Fruit fly (Drosophila melanogaster) whole organism, pupa: ENCODE results near the gene Glut4EF.

ENCODE experiments used
- CG10348 ChIP-seq: fragments of 200-800 bp; sonication (Bioruptor generic); IDR thresholded peaks from 2 replicates; pipeline ENCODE4 v1.3.6; 2022; ENCODE audit warnings: missing biosample characterization, missing genetic modification characterization
- CG12605 ChIP-seq: fragments of 200-800 bp; sonication (Bioruptor generic); IDR thresholded peaks from 2 replicates; pipeline ENCODE4 v1.3.6; 2022; ENCODE audit warnings: missing biosample characterization, missing genetic modification characterization
- CG13204 ChIP-seq: fragments of 200-800 bp; sonication (Bioruptor generic); optimal IDR thresholded peaks from 2 replicates; lab custom pipeline; 2018; ENCODE audit warnings: missing biosample characterization, mild to moderate bottlenecking, missing genetic modification characterization, moderate library complexity
- CG14655 ChIP-seq: fragments of 200-800 bp; sonication (Bioruptor generic); optimal IDR thresholded peaks from 3 replicates; lab custom pipeline; 2017; ENCODE audit warnings: mild to moderate bottlenecking, missing biosample characterization, missing genetic modification reagents, missing genetic modification characterization
- CG15710 ChIP-seq: fragments of 200-800 bp; sonication (Bioruptor generic); optimal IDR thresholded peaks from 2 replicates; lab custom pipeline; 2018; ENCODE audit warnings: missing biosample characterization, mild to moderate bottlenecking, missing genetic modification characterization, moderate library complexity
- CG17806 ChIP-seq: fragments of 200-800 bp; sonication (Bioruptor generic); optimal IDR thresholded peaks from 2 replicates; lab custom pipeline; 2018; ENCODE audit warnings: missing biosample characterization, mild to moderate bottlenecking, missing genetic modification characterization, moderate library complexity
- CG32121 ChIP-seq: fragments of 200-800 bp; sonication (Bioruptor generic); IDR thresholded peaks from 2 replicates; pipeline ENCODE4 v1.3.6; 2022; ENCODE audit warnings: missing biosample characterization, missing genetic modification characterization
- CG34367 ChIP-seq: fragments of 200-800 bp; sonication (Bioruptor generic); optimal IDR thresholded peaks from 2 replicates; lab custom pipeline; 2018; ENCODE audit warnings: missing biosample characterization, mild to moderate bottlenecking, missing genetic modification characterization
- CG4496 ChIP-seq: fragments of 200-800 bp; sonication (Bioruptor generic); IDR thresholded peaks from 3 replicates; pipeline ENCODE4 v1.3.6; 2022; ENCODE audit warnings: missing biosample characterization, missing genetic modification characterization
- CG8159 ChIP-seq: fragments of 200-800 bp; sonication (Bioruptor generic); optimal IDR thresholded peaks from 3 replicates; lab custom pipeline; 2018; ENCODE audit warnings: missing biosample characterization, mild to moderate bottlenecking, missing genetic modification characterization, moderate library complexity
- CG8301 ChIP-seq: fragments of 200-800 bp; sonication (Bioruptor generic); optimal IDR thresholded peaks from 2 replicates; lab custom pipeline; 2018; ENCODE audit warnings: missing biosample characterization, mild to moderate bottlenecking, missing genetic modification characterization
- CG9948 ChIP-seq: fragments of 200-800 bp; sonication (Bioruptor generic); optimal IDR thresholded peaks from 2 replicates; lab custom pipeline; 2018; ENCODE audit warnings: missing biosample characterization, mild to moderate bottlenecking, missing genetic modification characterization, moderate library complexity
- D1 ChIP-seq: fragments of 200-800 bp; sonication (Bioruptor generic); optimal IDR thresholded peaks from 2 replicates; lab custom pipeline; 2018; ENCODE audit warnings: missing biosample characterization, mild to moderate bottlenecking, missing genetic modification characterization, moderate library complexity
- EcR ChIP-seq: fragments of 200-800 bp; sonication (Bioruptor generic); optimal IDR thresholded peaks from 3 replicates; lab custom pipeline; 2019; ENCODE audit warnings: missing biosample characterization, missing genetic modification characterization, mild to moderate bottlenecking, moderate library complexity, missing genetic modification reagents
- Ets98B ChIP-seq: fragments of 200-800 bp; sonication (Bioruptor generic); IDR thresholded peaks from 2 replicates; pipeline ENCODE4 v1.3.6; 2022; ENCODE audit warnings: missing biosample characterization, missing genetic modification characterization
- Pif1A ChIP-seq: fragments of 200-800 bp; sonication (Bioruptor generic); optimal IDR thresholded peaks from 3 replicates; lab custom pipeline; 2016; ENCODE audit warnings: missing biosample characterization, missing genetic modification characterization
- Pif1B ChIP-seq: fragments of 200-800 bp; sonication (Bioruptor generic); optimal IDR thresholded peaks from 3 replicates; lab custom pipeline; 2016; ENCODE audit warnings: missing biosample characterization, missing genetic modification characterization
- Snoo ChIP-seq: fragments of 200-800 bp; sonication (Bioruptor generic); optimal IDR thresholded peaks from 3 replicates; lab custom pipeline; 2017; ENCODE audit warnings: missing biosample characterization, mild to moderate bottlenecking, missing genetic modification characterization, inconsistent platforms
- fd96Ca ChIP-seq: fragments of 200-800 bp; sonication (Bioruptor generic); IDR thresholded peaks from 3 replicates; pipeline ENCODE4 v1.3.6; 2022; ENCODE audit warnings: missing biosample characterization, missing genetic modification characterization
- gl ChIP-seq: fragments of 200-800 bp; sonication (Bioruptor generic); optimal IDR thresholded peaks from 2 replicates; lab custom pipeline; 2018; ENCODE audit warnings: missing biosample characterization, mild to moderate bottlenecking, missing genetic modification characterization
- rn ChIP-seq: fragments of 200-800 bp; sonication (Bioruptor generic); IDR thresholded peaks from 2 replicates; pipeline ENCODE4 v1.3.6; 2022; ENCODE audit warnings: missing biosample characterization, missing genetic modification characterization

Gene Glut4EF

DNA sequence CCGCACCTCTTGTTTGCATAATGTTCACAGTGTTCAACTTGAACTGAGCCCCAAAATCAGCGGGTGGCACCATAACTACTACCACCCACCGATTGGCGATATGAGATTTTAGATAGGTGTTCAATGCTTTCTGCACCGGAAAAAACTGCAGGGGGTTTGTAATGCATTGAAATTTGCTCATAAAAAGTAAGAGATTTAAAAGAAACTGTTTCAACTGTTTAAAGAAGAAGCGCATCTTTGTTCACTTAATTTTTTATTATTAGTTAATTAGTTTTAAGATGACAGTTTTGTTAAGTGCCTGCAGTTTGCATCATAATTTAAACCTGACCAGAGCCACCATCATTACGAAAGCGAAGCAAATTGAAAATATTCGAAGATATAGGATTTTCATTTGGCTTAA lies 50.0 kb downstream of the Glut4EF start:
- TF ChIP-seq gl (tag; lab: Kevin White, UChicago) (no peak), fd96Ca (GFP tag; lab: Robert Waterston, UW) (0 out of 3 replicates have a peak, but pooled peaks have one; percentile 16), Ets98B (GFP tag; lab: Robert Waterston, UW) (peak; percentile 56), CG32121 (GFP tag; lab: Robert Waterston, UW) (peak; percentile 12; the same call in 1 of the 2 replicates), CG12605 (GFP tag; lab: Robert Waterston, UW) (no peak)

DNA sequence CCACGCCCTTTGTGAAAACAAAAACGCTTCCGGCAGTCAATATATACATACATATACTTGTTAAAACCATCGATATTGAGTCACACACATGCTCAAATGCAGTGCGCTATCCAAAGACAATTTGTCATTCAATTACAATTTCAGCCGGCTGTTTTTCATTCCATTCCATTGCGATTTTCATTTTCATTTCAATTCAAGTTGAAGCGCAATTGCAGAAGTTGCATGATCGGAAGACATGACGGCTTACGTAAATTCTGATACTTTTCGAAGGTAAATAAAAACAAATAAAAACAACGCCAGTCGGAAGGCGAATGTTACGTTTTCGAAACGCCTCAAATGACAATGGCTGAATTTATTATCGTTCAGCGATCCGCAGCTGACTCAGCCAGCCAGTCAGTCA lies 50.8 kb downstream of the Glut4EF start:
- no peak for TF ChIP-seq CG8159 (tag; lab: Kevin White, UChicago)
- no peak for TF ChIP-seq CG34367 (tag; lab: Kevin White, UChicago)
- TF ChIP-seq CG15710 (tag; lab: Kevin White, UChicago): no peak
- TF ChIP-seq CG13204 (GFP tag; lab: Kevin White, UChicago): no peak

DNA sequence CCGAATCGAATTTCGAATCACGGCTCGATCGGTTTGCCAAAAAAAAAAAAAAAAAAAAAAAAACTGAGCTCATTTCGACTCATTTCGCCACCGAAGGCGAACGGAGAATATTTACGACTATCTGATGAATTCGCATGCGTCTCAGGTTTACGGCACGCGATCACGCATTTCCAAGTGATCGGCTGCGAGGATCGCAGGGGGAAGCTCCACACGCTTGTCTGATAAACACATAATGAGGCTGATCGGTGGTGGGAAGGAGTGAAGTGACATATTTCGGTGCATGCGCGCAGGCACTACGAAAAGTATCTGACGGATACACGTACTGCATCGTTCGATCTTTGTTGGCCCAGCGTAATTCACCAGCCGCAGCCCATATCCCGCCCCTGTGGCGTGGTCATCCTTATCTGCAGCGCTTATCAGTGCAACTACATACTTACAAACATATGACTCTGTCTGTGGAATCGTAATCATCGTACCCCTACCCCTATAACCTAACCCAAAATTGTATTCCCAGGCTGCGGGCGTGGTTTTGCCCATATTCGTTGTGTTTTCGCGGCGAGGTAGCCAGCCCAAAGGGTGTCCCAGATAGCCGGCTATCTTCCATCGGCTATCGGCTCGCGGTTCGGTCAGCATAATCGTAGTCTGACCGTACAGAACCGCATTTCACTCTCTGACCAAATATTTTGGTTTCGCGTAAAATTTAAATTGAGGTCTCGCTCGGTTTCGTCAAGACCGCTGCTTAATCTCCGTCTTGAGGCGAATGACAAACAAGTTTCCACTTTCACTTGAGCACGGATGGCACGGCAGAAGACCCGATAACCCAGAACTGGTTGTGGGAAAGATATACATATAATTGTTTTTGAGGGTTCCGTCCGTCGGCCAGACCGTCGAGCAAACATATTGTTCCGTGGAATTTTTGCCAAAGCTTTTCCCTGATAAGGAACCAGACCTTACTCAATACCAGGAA lies 52.7 kb downstream of the Glut4EF start:
- no peak for TF ChIP-seq Pif1B (GFP tag; lab: Kevin White, UChicago)
- 0 out of 3 replicates have a peak, but pooled peaks have one; percentile 14 for TF ChIP-seq CG4496 (GFP tag; lab: Robert Waterston, UW)

DNA sequence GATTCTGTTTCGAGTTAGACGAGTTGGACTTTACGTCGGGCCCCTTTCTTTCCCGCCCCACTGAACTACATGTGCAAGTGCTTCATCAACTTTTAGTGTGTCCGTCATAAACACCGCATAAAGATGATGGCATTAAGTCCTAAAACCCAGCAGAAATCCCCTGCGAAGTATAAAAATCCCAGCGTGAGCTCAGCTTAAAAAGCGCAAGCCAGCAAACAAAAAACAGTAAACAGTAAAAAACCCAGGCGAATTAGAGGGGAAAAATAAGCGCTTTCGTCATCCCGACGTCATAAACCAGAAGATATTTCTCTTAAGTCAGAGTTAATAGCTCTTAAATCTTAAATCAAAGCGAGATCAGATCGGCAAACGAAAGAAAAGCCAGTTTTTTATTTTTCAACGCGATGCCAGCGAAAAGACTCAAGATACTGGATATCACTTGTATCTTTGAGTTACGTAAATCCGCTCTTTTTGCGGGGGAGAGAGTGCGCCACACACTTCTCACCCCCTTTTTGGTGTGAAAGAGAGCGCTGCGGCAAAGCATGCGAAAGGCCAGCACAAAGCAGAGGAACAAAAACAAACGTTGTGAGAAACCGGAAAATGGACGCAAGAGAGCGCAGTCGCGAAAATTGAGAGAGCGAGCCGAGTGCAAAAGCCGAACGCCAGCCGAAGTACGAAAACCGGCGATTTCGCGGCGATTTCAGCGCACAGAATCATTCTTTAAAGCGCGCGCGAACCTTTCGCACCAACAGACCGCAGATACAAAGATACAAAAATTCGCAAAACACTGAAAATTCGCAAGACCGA lies 53.9 kb downstream of the Glut4EF start:
- no peak for TF ChIP-seq CG12605 (GFP tag; lab: Robert Waterston, UW)
- peak; percentile 58 for TF ChIP-seq Pif1A (GFP tag; lab: Kevin White, UChicago)
- TF ChIP-seq CG15710 (tag; lab: Kevin White, UChicago): peak; percentile 7
- TF ChIP-seq EcR (GFP tag; lab: Kevin White, UChicago): peak; percentile 87
- TF ChIP-seq CG17806: no peak
- no peak; the same call in 2 of the 3 replicates for TF ChIP-seq fd96Ca (GFP tag; lab: Robert Waterston, UW)
- 0 out of 2 replicates have a peak, but pooled peaks have one; percentile 57 for TF ChIP-seq Ets98B (GFP tag; lab: Robert Waterston, UW)
- TF ChIP-seq gl (tag; lab: Kevin White, UChicago): peak; percentile 23
- peak; percentile 33 for TF ChIP-seq Pif1B (GFP tag; lab: Kevin White, UChicago)
- TF ChIP-seq CG8301: peak; percentile 23
- TF ChIP-seq CG8159 (tag; lab: Kevin White, UChicago): peak; percentile 19
- no peak for TF ChIP-seq CG34367 (tag; lab: Kevin White, UChicago)
- peak; percentile 20; the same call in 1 of the 2 replicates for TF ChIP-seq CG32121 (GFP tag; lab: Robert Waterston, UW)
- no peak for TF ChIP-seq D1 (tag; lab: Kevin White, UChicago)
- TF ChIP-seq rn: no peak
- TF ChIP-seq CG4496 (GFP tag; lab: Robert Waterston, UW): peak; percentile 22; the same call in 1 of the 3 replicates
- peak; percentile 48 for TF ChIP-seq CG13204 (GFP tag; lab: Kevin White, UChicago)
- peak; percentile 13 for TF ChIP-seq CG14655

DNA sequence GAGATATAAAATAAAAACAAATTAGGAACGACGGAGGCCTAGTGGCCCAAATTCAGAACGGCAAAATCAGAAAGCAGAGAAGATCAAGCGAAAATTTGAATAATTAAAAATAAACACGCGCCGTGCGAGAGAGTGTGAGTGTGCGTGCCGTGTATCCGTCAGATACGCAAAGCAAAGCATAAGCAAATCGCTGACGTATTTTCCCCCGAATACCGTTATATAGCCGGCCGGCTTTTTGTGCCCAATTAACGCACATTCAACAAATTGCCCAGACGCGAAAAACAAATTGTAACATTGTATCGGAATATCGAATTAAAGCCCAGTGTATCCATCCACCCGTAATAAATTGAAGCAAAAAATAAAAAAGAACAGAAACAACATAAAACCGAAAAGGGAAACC lies 54.7 kb downstream of the Glut4EF start:
- TF ChIP-seq rn: no peak
- TF ChIP-seq fd96Ca (GFP tag; lab: Robert Waterston, UW): no peak
- no peak for TF ChIP-seq CG32121 (GFP tag; lab: Robert Waterston, UW)
- no peak for TF ChIP-seq CG17806
- no peak for TF ChIP-seq CG10348
- TF ChIP-seq Pif1A (GFP tag; lab: Kevin White, UChicago): no peak
- TF ChIP-seq CG9948: no peak
- TF ChIP-seq EcR (GFP tag; lab: Kevin White, UChicago): no peak
- no peak for TF ChIP-seq CG4496 (GFP tag; lab: Robert Waterston, UW)

DNA sequence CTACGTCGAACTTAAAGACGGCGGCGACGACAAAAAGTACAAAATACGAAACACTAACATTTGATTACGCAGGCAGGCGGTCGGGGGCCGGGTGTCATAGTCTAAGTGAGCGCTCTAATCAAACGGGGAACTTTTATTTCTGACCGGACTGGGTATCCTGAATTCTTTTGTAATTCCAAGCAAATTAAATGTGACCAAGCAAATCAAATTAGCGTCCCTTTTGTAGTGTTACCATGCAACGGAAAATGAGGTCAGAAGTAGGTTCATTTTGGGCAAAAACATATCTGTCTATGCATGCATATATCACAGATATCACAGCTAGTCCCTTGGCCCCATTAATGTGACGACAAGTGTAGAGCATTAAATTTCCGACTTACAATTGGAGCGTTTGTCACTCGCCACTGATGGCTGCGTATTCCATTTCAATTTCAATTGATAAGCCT lies 56.7 kb downstream of the Glut4EF start:
- no peak for TF ChIP-seq EcR (GFP tag; lab: Kevin White, UChicago)
- TF ChIP-seq gl (tag; lab: Kevin White, UChicago): no peak
- TF ChIP-seq CG34367 (tag; lab: Kevin White, UChicago): no peak
- TF ChIP-seq CG8301: peak; percentile 27
- no peak for TF ChIP-seq D1 (tag; lab: Kevin White, UChicago)
- 0 out of 2 replicates have a peak, but pooled peaks have one; percentile 13 for TF ChIP-seq CG32121 (GFP tag; lab: Robert Waterston, UW)
- TF ChIP-seq fd96Ca (GFP tag; lab: Robert Waterston, UW): no peak
- no peak for TF ChIP-seq Snoo (tag; lab: Kevin White, UChicago)
- TF ChIP-seq Ets98B (GFP tag; lab: Robert Waterston, UW): no peak
- peak; percentile 43 for TF ChIP-seq CG14655
- TF ChIP-seq CG13204 (GFP tag; lab: Kevin White, UChicago): no peak
- TF ChIP-seq CG12605 (GFP tag; lab: Robert Waterston, UW): no peak
- no peak for TF ChIP-seq CG17806
- no peak for TF ChIP-seq CG10348
- TF ChIP-seq, all 21 proteins: peak for 3
